Fruit fly (Drosophila melanogaster) whole organism, embryonic: ENCODE data around the gene AstCC.

Source experiments
- Antp ChIP-seq: fragments of 200-800 bp; sonication (Bioruptor generic); optimal IDR thresholded peaks from 3 replicates; lab custom pipeline; 2016; ENCODE audit warnings: missing biosample characterization, missing genetic modification characterization
- Asciz ChIP-seq: fragments of 200-800 bp; sonication (Bioruptor generic); optimal IDR thresholded peaks from 2 replicates; lab custom pipeline; 2017; ENCODE audit warnings: missing biosample characterization, mild to moderate bottlenecking, missing genetic modification characterization, missing genetic modification reagents
- CG11504 ChIP-seq: fragments of 200-800 bp; sonication (Bioruptor generic); optimal IDR thresholded peaks from 3 replicates; lab custom pipeline; 2019; ENCODE audit warnings: missing biosample characterization, mild to moderate bottlenecking, missing genetic modification characterization, moderate library complexity
- CG11696 ChIP-seq: fragments of 200-800 bp; sonication (Bioruptor generic); IDR thresholded peaks from 2 replicates; pipeline ENCODE4 v1.3.6; 2022; ENCODE audit warnings: missing biosample characterization, missing genetic modification characterization
- CG12071 ChIP-seq: fragments of 200-800 bp; sonication (Bioruptor generic); optimal IDR thresholded peaks from 3 replicates; lab custom pipeline; 2018; ENCODE audit warnings: missing biosample characterization, mild to moderate bottlenecking, missing genetic modification characterization
- CG13296 ChIP-seq: fragments of 200-800 bp; sonication (Bioruptor generic); optimal IDR thresholded peaks from 3 replicates; lab custom pipeline; 2018; ENCODE audit warnings: missing biosample characterization, mild to moderate bottlenecking, missing genetic modification characterization
- CG13424 ChIP-seq: fragments of 200-800 bp; sonication (Bioruptor generic); optimal IDR thresholded peaks from 2 replicates; lab custom pipeline; 2019; ENCODE audit warnings: missing biosample characterization, mild to moderate bottlenecking, missing genetic modification characterization, moderate library complexity
- CG15696 ChIP-seq: fragments of 200-800 bp; sonication (Bioruptor generic); optimal IDR thresholded peaks from 2 replicates; lab custom pipeline; 2019; ENCODE audit warnings: missing biosample characterization, mild to moderate bottlenecking, missing genetic modification characterization, moderate library complexity
- CG17359 ChIP-seq: fragments of 200-800 bp; sonication (Bioruptor generic); optimal IDR thresholded peaks from 3 replicates; lab custom pipeline; 2018; ENCODE audit warnings: missing biosample characterization, mild to moderate bottlenecking, missing genetic modification characterization, moderate library complexity
- CG1832 ChIP-seq: fragments of 200-800 bp; sonication (Bioruptor generic); optimal IDR thresholded peaks from 2 replicates; lab custom pipeline; 2017; ENCODE audit warnings: missing biosample characterization, mild to moderate bottlenecking, missing genetic modification characterization, inconsistent platforms
- CG18764 ChIP-seq: fragments of 200-800 bp; sonication (Bioruptor generic); optimal IDR thresholded peaks from 3 replicates; lab custom pipeline; 2016; ENCODE audit warnings: missing biosample characterization, missing genetic modification characterization
- CG32532 ChIP-seq: fragments of 200-800 bp; sonication (Bioruptor generic); IDR thresholded peaks from 2 replicates; pipeline ENCODE4 v1.3.6; 2022; ENCODE audit warnings: missing biosample characterization, missing genetic modification characterization
- CG3838 ChIP-seq: fragments of 200-800 bp; sonication (Bioruptor generic); optimal IDR thresholded peaks from 3 replicates; lab custom pipeline; 2016; ENCODE audit warnings: missing biosample characterization, missing genetic modification characterization
- CG4730 ChIP-seq: fragments of 200-800 bp; sonication (Bioruptor generic); IDR thresholded peaks from 2 replicates; pipeline ENCODE4 v1.3.6; 2022; ENCODE audit warnings: missing biosample characterization, missing genetic modification characterization
- CG4854 ChIP-seq: fragments of 200-800 bp; sonication (Bioruptor generic); optimal IDR thresholded peaks from 2 replicates; lab custom pipeline; 2016; ENCODE audit warnings: missing biosample characterization, missing genetic modification characterization, inconsistent platforms
- CG6254 ChIP-seq: fragments of 200-800 bp; sonication (Bioruptor generic); optimal IDR thresholded peaks from 3 replicates; lab custom pipeline; 2017; ENCODE audit warnings: mild to moderate bottlenecking, missing biosample characterization, missing genetic modification reagents, missing genetic modification characterization
- CG6689 ChIP-seq: fragments of 200-800 bp; sonication (Bioruptor generic); IDR thresholded peaks from 2 replicates; pipeline ENCODE4 v1.3.6; 2022; ENCODE audit warnings: missing biosample characterization, missing genetic modification characterization
- CG6765 ChIP-seq: fragments of 200-800 bp; sonication (Bioruptor generic); optimal IDR thresholded peaks from 3 replicates; lab custom pipeline; 2017; ENCODE audit warnings: missing biosample characterization, mild to moderate bottlenecking, missing genetic modification characterization
- CG7987 ChIP-seq: fragments of 200-800 bp; sonication (Bioruptor generic); optimal IDR thresholded peaks from 2 replicates; lab custom pipeline; 2018; ENCODE audit warnings: missing biosample characterization, mild to moderate bottlenecking, missing genetic modification characterization, moderate library complexity
- CG8478 ChIP-seq: fragments of >200 bp; optimal IDR thresholded peaks from 2 replicates; lab custom pipeline; 2018
- CG9609 ChIP-seq: fragments of 200-800 bp; sonication (Bioruptor generic); optimal IDR thresholded peaks from 3 replicates; lab custom pipeline; 2016; ENCODE audit warnings: missing biosample characterization, missing genetic modification characterization
- D19A ChIP-seq: fragments of 200-800 bp; optimal IDR thresholded peaks from 3 replicates; lab custom pipeline; 2019; ENCODE audit warnings: missing biosample characterization, mild to moderate bottlenecking, missing genetic modification characterization, moderate library complexity
- Ets97D ChIP-seq: fragments of 200-800 bp; sonication (Bioruptor generic); optimal IDR thresholded peaks from 3 replicates; lab custom pipeline; 2016; ENCODE audit warnings: missing biosample characterization, missing genetic modification characterization
- HmgZ ChIP-seq: fragments of 200-800 bp; sonication (Bioruptor generic); optimal IDR thresholded peaks from 2 replicates; lab custom pipeline; 2018; ENCODE audit warnings: missing biosample characterization, mild to moderate bottlenecking, missing genetic modification characterization
- Hr51 ChIP-seq, 2 experiments: fragments of 200-800 bp; sonication (Bioruptor generic); optimal IDR thresholded peaks; 2 replicates in 1 of 2; 3 replicates in 1 of 2; lab custom pipeline; 2016 to 2018; ENCODE audit warnings: missing biosample characterization in 2 of 2, missing genetic modification characterization in 2 of 2, mild to moderate bottlenecking in 1 of 2, moderate library complexity in 1 of 2
- Hsf ChIP-seq: fragments of 200-800 bp; sonication (Bioruptor generic); optimal IDR thresholded peaks from 3 replicates; lab custom pipeline; 2016; ENCODE audit warnings: missing biosample characterization, missing genetic modification characterization
- MESR4 ChIP-seq: fragments of 200-800 bp; sonication (Bioruptor generic); optimal IDR thresholded peaks from 2 replicates; lab custom pipeline; 2018; ENCODE audit warnings: missing biosample characterization, mild to moderate bottlenecking, missing genetic modification characterization, moderate library complexity
- Max ChIP-seq: fragments of 200-800 bp; sonication (Bioruptor generic); optimal IDR thresholded peaks from 2 replicates; lab custom pipeline; 2016; ENCODE audit warnings: missing biosample characterization, mild to moderate bottlenecking, missing genetic modification characterization
- Meics ChIP-seq: fragments of 200-800 bp; sonication (Bioruptor generic); optimal IDR thresholded peaks from 2 replicates; lab custom pipeline; 2017; ENCODE audit warnings: missing biosample characterization, mild to moderate bottlenecking, missing genetic modification characterization
- Myb ChIP-seq: fragments of 200-800 bp; sonication (Bioruptor generic); optimal IDR thresholded peaks from 2 replicates; lab custom pipeline; 2016; ENCODE audit warnings: missing biosample characterization, missing genetic modification characterization
- NK7.1 ChIP-seq: fragments of 200-800 bp; sonication (Bioruptor generic); optimal IDR thresholded peaks from 3 replicates; lab custom pipeline; 2016; ENCODE audit warnings: missing biosample characterization, missing genetic modification characterization
- Nf-YB ChIP-seq: fragments of 200-800 bp; sonication (Bioruptor generic); optimal IDR thresholded peaks from 3 replicates; lab custom pipeline; 2019; ENCODE audit warnings: missing biosample characterization, mild to moderate bottlenecking, missing genetic modification characterization, moderate library complexity
- Oli ChIP-seq: fragments of 200-800 bp; sonication (Bioruptor generic); optimal IDR thresholded peaks from 2 replicates; lab custom pipeline; 2018; ENCODE audit warnings: missing biosample characterization, mild to moderate bottlenecking, missing genetic modification characterization, moderate library complexity
- Six4 ChIP-seq: fragments of 200-800 bp; sonication (Bioruptor generic); optimal IDR thresholded peaks from 2 replicates; lab custom pipeline; 2016; ENCODE audit warnings: missing biosample characterization, missing genetic modification characterization
- Stat92E ChIP-seq, 3 experiments: fragments of >200 bp in 2 of 3; fragments of 200-800 bp in 1 of 3; sonication (Bioruptor generic) in 1 of 3; optimal IDR thresholded peaks; 2 replicates each; lab custom pipeline; 2017 to 2019; ENCODE audit warnings: missing biosample characterization in 3 of 3, missing genetic modification characterization in 3 of 3, mild to moderate bottlenecking in 1 of 3, moderate library complexity in 1 of 3
- YL-1 ChIP-seq: fragments of 200-800 bp; sonication (Bioruptor generic); optimal IDR thresholded peaks from 3 replicates; lab custom pipeline; 2017; ENCODE audit warnings: missing biosample characterization, mild to moderate bottlenecking, missing genetic modification characterization
- ap ChIP-seq: fragments of 200-800 bp; sonication (Bioruptor generic); IDR thresholded peaks from 2 replicates; pipeline ENCODE4 v1.3.6; 2022; ENCODE audit warnings: missing biosample characterization, missing genetic modification characterization
- ase ChIP-seq: fragments of 200-800 bp; sonication (Bioruptor generic); IDR thresholded peaks from 3 replicates; pipeline ENCODE4 v1.3.6; 2022; ENCODE audit warnings: missing biosample characterization, missing genetic modification characterization
- bbx ChIP-seq: fragments of 200-800 bp; sonication (Bioruptor generic); IDR thresholded peaks from 2 replicates; pipeline ENCODE4 v1.3.6; 2022; ENCODE audit warnings: missing biosample characterization, missing genetic modification characterization; ENCODE audit not compliant: partially characterized antibody
- br ChIP-seq: fragments of >200 bp; optimal IDR thresholded peaks from 2 replicates; lab custom pipeline; 2017
- cato ChIP-seq: fragments of 200-800 bp; sonication (Bioruptor generic); optimal IDR thresholded peaks from 2 replicates; lab custom pipeline; 2016; ENCODE audit warnings: missing biosample characterization, missing genetic modification characterization, borderline replicate concordance
- en ChIP-seq: fragments of 200-800 bp; sonication (Bioruptor generic); optimal IDR thresholded peaks from 2 replicates; lab custom pipeline; 2016; ENCODE audit warnings: missing biosample characterization, missing genetic modification characterization
- ftz-f1 ChIP-seq: fragments of 200-800 bp; sonication (Bioruptor generic); optimal IDR thresholded peaks from 2 replicates; lab custom pipeline; 2016; ENCODE audit warnings: missing biosample characterization, missing genetic modification characterization
- gem ChIP-seq: fragments of 200-800 bp; sonication (Bioruptor generic); optimal IDR thresholded peaks from 2 replicates; lab custom pipeline; 2019; ENCODE audit warnings: missing biosample characterization, mild to moderate bottlenecking, missing genetic modification characterization, moderate library complexity
- gro ChIP-seq: fragments of 200-800 bp; sonication (Bioruptor generic); optimal IDR thresholded peaks from 2 replicates; lab custom pipeline; 2016; ENCODE audit warnings: missing biosample characterization, missing genetic modification characterization
- ind ChIP-seq: fragments of 200-800 bp; sonication (Bioruptor generic); optimal IDR thresholded peaks from 3 replicates; lab custom pipeline; 2016; ENCODE audit warnings: missing biosample characterization, missing genetic modification characterization
- lab ChIP-seq: fragments of 200-800 bp; sonication (Bioruptor generic); optimal IDR thresholded peaks from 3 replicates; lab custom pipeline; 2017; ENCODE audit warnings: missing biosample characterization, missing genetic modification characterization, mild to moderate bottlenecking, moderate library complexity, missing genetic modification reagents
- pho ChIP-seq: fragments of 200-800 bp; sonication (Bioruptor generic); optimal IDR thresholded peaks from 2 replicates; lab custom pipeline; 2016; ENCODE audit warnings: missing biosample characterization, missing genetic modification characterization
- rib ChIP-seq: fragments of 200-800 bp; sonication (Bioruptor generic); IDR thresholded peaks from 2 replicates; pipeline ENCODE4 v1.3.6; 2022; ENCODE audit warnings: missing biosample characterization, missing genetic modification characterization
- vfl ChIP-seq: fragments of 200-800 bp; sonication (Bioruptor generic); optimal IDR thresholded peaks from 2 replicates; lab custom pipeline; 2016; ENCODE audit warnings: missing biosample characterization, missing genetic modification characterization
- wdn ChIP-seq: fragments of 200-800 bp; sonication (Bioruptor generic); IDR thresholded peaks from 2 replicates; pipeline ENCODE4 v1.3.6; 2022; ENCODE audit warnings: missing biosample characterization, missing genetic modification characterization

Gene AstCC

dm6 chr2L:11106562-11106962 is 21.5 kb upstream of the AstCC start, which contains the start of gene Reps (continued):
- TF ChIP-seq MESR4 (peak; percentile 68), CG4854 (GFP tag; lab: Kevin White, UChicago) (peak; percentile 97), CG4730 (peak; percentile 98), YL-1 (GFP tag; lab: Kevin White, UChicago) (peak; percentile 98), CG32532 (peak; percentile 99), Ets97D (GFP tag; lab: Kevin White, UChicago) (peak; percentile 95), CG1832 (GFP tag; lab: Kevin White, UChicago) (no peak), Nf-YB (GFP tag; lab: Kevin White, UChicago) (peak; percentile 88), CG9609 (GFP tag; lab: Kevin White, UChicago) (peak; percentile 97), CG17359 (peak; percentile 98), ind (GFP tag; lab: Kevin White, UChicago) (peak; percentile 99), Max (GFP tag; lab: Kevin White, UChicago) (peak; percentile 99), ap (GFP tag; lab: Robert Waterston, UW) (peak; percentile 99), rib (GFP tag; lab: Robert Waterston, UW) (peak; percentile 97), Meics (peak; percentile 98), D19A (tag; lab: Kevin White, UChicago) (peak; percentile 94), en (GFP tag; lab: Kevin White, UChicago) (peak; percentile 95), Myb (peak; percentile 88), cato (GFP tag; lab: Kevin White, UChicago) (peak; percentile 98), lab (GFP tag; lab: Kevin White, UChicago) (peak; percentile 99), CG6689 (peak; percentile 100), CG12071 (GFP tag; lab: Kevin White, UChicago) (peak; percentile 96), CG6765 (peak; percentile 96), CG13424 (tag; lab: Kevin White, UChicago) (peak; percentile 98), bbx (GFP tag; lab: Robert Waterston, UW) (peak; percentile 63), CG8478 (lab: Kevin White, UChicago) (no peak), gem (peak; percentile 99), CG7987 (GFP tag; lab: Kevin White, UChicago) (peak; percentile 94), CG11504 (peak; percentile 97), Asciz (peak; percentile 97), pho (peak; percentile 98), NK7.1 (GFP tag; lab: Kevin White, UChicago) (peak; percentile 92), Stat92E (GFP tag; optimal IDR thresholded peaks at IDR 0.05; lab: Kevin White, UChicago) (peak in 1 of 3 experiments; percentile 93), ase (peak; percentile 99), gro (GFP tag; lab: Kevin White, UChicago) (peak; percentile 97), Hr51 (GFP tag; optimal IDR thresholded peaks at IDR 0.05; lab: Kevin White, UChicago) (peak; percentile 97 to 98), Oli (peak; percentile 98), Hsf (GFP tag; lab: Kevin White, UChicago) (peak; percentile 99), CG15696 (tag; lab: Kevin White, UChicago) (peak; percentile 99), HmgZ (tag; lab: Kevin White, UChicago) (peak; percentile 99), Six4 (peak; percentile 98), br (no peak), CG11696 (peak; percentile 94), CG18764 (GFP tag; lab: Kevin White, UChicago) (peak; percentile 98), CG3838 (peak; percentile 97), wdn (peak; percentile 99), Antp (GFP tag; lab: Kevin White, UChicago) (peak; percentile 96), vfl (GFP tag; lab: Kevin White, UChicago) (peak; percentile 97), ftz-f1 (GFP tag; lab: Kevin White, UChicago) (peak; percentile 84), CG6254 (GFP tag; lab: Kevin White, UChicago) (peak; percentile 96), CG13296 (GFP tag; lab: Kevin White, UChicago) (peak; percentile 97)
